Fruit fly (Drosophila melanogaster) whole organism, wandering third instar larva: ENCODE measurements around the gene CG9300.

Experiments used
- Dfd ChIP-seq: fragments of >200 bp; optimal IDR thresholded peaks from 2 replicates; lab custom pipeline; 2017; ENCODE audit warnings: missing biosample characterization, missing genetic modification characterization
- Dif ChIP-seq: fragments of 200-275, 200-300 bp; sonication (Bioruptor generic); optimal IDR thresholded peaks from 2 replicates; lab custom pipeline; 2018; ENCODE audit warnings: missing biosample characterization, missing genetic modification characterization; ENCODE audit not compliant: partially characterized antibody
- Jra ChIP-seq: sonication (Bioruptor generic); optimal IDR thresholded peaks from 2 replicates; lab custom pipeline; 2016; ENCODE audit warnings: missing biosample characterization, missing genetic modification characterization
- OdsH ChIP-seq: fragments of 200-800 bp; sonication (Bioruptor generic); optimal IDR thresholded peaks from 2 replicates; lab custom pipeline; 2016; ENCODE audit warnings: missing biosample characterization, mild to moderate bottlenecking, missing genetic modification characterization
- br ChIP-seq: fragments of 200-800 bp; sonication (Bioruptor generic); optimal IDR thresholded peaks from 2 replicates; lab custom pipeline; 2016; ENCODE audit warnings: missing biosample characterization, missing genetic modification characterization
- dl ChIP-seq, 2 experiments: fragments of 175-275, 200-275 bp in 1 of 2; fragments of 200-275 bp in 1 of 2; sonication (Bioruptor generic); optimal IDR thresholded peaks; lab custom pipeline; 2018; ENCODE audit warnings: mild to moderate bottlenecking in 2 of 2, missing biosample characterization in 2 of 2, missing genetic modification characterization in 2 of 2, moderate library complexity in 2 of 2; ENCODE audit not compliant: partially characterized antibody in 2 of 2, insufficient read depth in 1 of 2
- lola ChIP-seq: fragments of >200 bp; optimal IDR thresholded peaks from 2 replicates; lab custom pipeline; 2017; ENCODE audit warnings: missing biosample characterization, missing genetic modification characterization
- pan ChIP-seq: fragments of >200 bp; optimal IDR thresholded peaks from 2 replicates; lab custom pipeline; 2017
- psq ChIP-seq: fragments of 200-800 bp; sonication (Bioruptor generic); optimal IDR thresholded peaks from 3 replicates; lab custom pipeline; 2017; ENCODE audit warnings: missing biosample characterization, mild to moderate bottlenecking, missing genetic modification characterization, moderate library complexity
- sv ChIP-seq: fragments of 200-800 bp; sonication (Bioruptor generic); optimal IDR thresholded peaks from 3 replicates; lab custom pipeline; 2016; ENCODE audit warnings: missing biosample characterization, missing genetic modification characterization

DNA sequence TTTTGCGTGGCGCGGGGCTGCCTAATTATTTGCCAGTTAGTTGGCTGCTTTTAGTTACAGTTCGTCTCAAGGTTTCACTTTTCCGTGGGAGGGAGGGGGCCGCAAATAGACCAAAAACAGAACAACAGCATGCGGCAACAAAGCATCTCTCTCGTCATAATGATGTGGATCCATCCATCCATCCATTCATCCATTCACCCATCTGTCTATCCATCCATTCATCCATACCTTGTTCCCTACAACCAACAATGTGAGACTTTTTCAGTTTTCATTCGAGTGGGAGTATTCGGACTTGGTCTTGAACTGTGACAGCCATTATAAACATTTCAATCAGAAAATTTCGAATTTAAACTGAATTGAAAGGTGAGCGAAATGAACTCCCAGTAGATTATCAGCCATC, 27.1 kb downstream of the CG9300 start:
- no peak for TF ChIP-seq psq (GFP tag; lab: Kevin White, UChicago)
- no peak for TF ChIP-seq br (GFP tag; lab: Kevin White, UChicago)
- TF ChIP-seq Dfd (GFP tag; lab: Kevin White, UChicago): no peak
- TF ChIP-seq sv (GFP tag; lab: Kevin White, UChicago): no peak
- TF ChIP-seq lola: no peak
- TF ChIP-seq Jra: no peak
- TF ChIP-seq OdsH (GFP tag; lab: Kevin White, UChicago): no peak
- TF ChIP-seq Dif (GFP tag; lab: Kevin White, UChicago): no peak
- TF ChIP-seq dl (GFP tag; optimal IDR thresholded peaks at IDR 0.05; lab: Kevin White, UChicago; ENCODE audit: insufficient read depth in 1 of 2, partially characterized antibody in 2 of 2): no peak
- TF ChIP-seq pan (lab: Kevin White, UChicago): no peak
